Fruit fly (Drosophila melanogaster) whole organism, wandering third instar larva: ENCODE results near the gene CG6415.

Source experiments
- Abd-B ChIP-seq: fragments of >200 bp; optimal IDR thresholded peaks from 2 replicates; lab custom pipeline; 2017; ENCODE audit warnings: missing biosample characterization, missing genetic modification characterization
- pan ChIP-seq: fragments of >200 bp; optimal IDR thresholded peaks from 2 replicates; lab custom pipeline; 2017
- psq ChIP-seq: fragments of 200-800 bp; sonication (Bioruptor generic); optimal IDR thresholded peaks from 3 replicates; lab custom pipeline; 2017; ENCODE audit warnings: missing biosample characterization, mild to moderate bottlenecking, missing genetic modification characterization, moderate library complexity

- TF ChIP-seq psq (GFP tag; lab: Kevin White, UChicago) (no peak), Abd-B (GFP tag; lab: Kevin White, UChicago) (no peak), pan (lab: Kevin White, UChicago) (no peak)
Measured at dm6 chr2L:10654520-10654919, 48.9 kb upstream of the CG6415 start.
